Comparison of ENCODE assay signal across 4 worm cellular contexts in genomic region chrX:6799776-6800175, ce11.
TF ChIP-seq lines count a peak whose summit lies in the region.

M03A8.3 (plus strand) TSS chrX:6800053.

TF ChIP-seq in whole organism, L3 larva, 47 proteins besides CTCF, POLR2A, EP300 and RAD21:
- TF ChIP-seq ama-1 (optimal IDR thresholded peaks at IDR 0.05; lab: Kevin White, UChicago): no peak
- no peak for TF ChIP-seq ceh-9 (tag; optimal IDR thresholded peaks at IDR 0.05; lab: Kevin White, UChicago)
- TF ChIP-seq nhr-28 (tag; optimal IDR thresholded peaks at IDR 0.05; lab: Kevin White, UChicago): no peak
- TF ChIP-seq elt-2 (tag; optimal IDR thresholded peaks at IDR 0.05; lab: Kevin White, UChicago): peak; percentile 48
- peak; percentile 1 for TF ChIP-seq pqm-1 (tag; optimal IDR thresholded peaks at IDR 0.05; lab: Kevin White, UChicago)

TF ChIP-seq in whole organism, L4 larva, 104 proteins besides CTCF, POLR2A, EP300 and RAD21:
- no peak for TF ChIP-seq T26A8.4 (GFP tag; IDR thresholded peaks at IDR 0.05; lab: Robert Waterston, UW)
- peak; percentile 19 for TF ChIP-seq hlh-11 (tag; optimal IDR thresholded peaks at IDR 0.05; lab: Kevin White, UChicago)
- TF ChIP-seq madf-5 (GFP tag; IDR thresholded peaks at IDR 0.05; lab: Robert Waterston, UW): no peak
- no peak for TF ChIP-seq zip-11 (GFP tag; IDR thresholded peaks at IDR 0.05; lab: Robert Waterston, UW)
- peak; percentile 71 for TF ChIP-seq aha-1 (tag; lab: Kevin White, UChicago)
- TF ChIP-seq F49E8.2 (tag; optimal IDR thresholded peaks at IDR 0.05; lab: Kevin White, UChicago; ENCODE audit: borderline replicate concordance): no peak

TF ChIP-seq in whole organism, late embryonic, 69 proteins besides CTCF, POLR2A, EP300 and RAD21:
- TF ChIP-seq C08G9.2 (tag; optimal IDR thresholded peaks at IDR 0.05; lab: Kevin White, UChicago) (no peak), gmeb-2 (tag; optimal IDR thresholded peaks at IDR 0.05; lab: Kevin White, UChicago) (no peak), elt-2 (tag; optimal IDR thresholded peaks at IDR 0.05; lab: Kevin White, UChicago) (peak; percentile 64), pqm-1 (tag; optimal IDR thresholded peaks at IDR 0.05; lab: Kevin White, UChicago) (no peak), ttx-3 (tag; optimal IDR thresholded peaks at IDR 0.05; lab: Kevin White, UChicago) (no peak)

TF ChIP-seq in whole organism, young adult, 124 proteins besides CTCF, POLR2A, EP300 and RAD21:
- TF ChIP-seq lin-54 (GFP tag; optimal IDR thresholded peaks at IDR 0.05; lab: Kevin White, UChicago) (no peak), somi-1 (GFP tag; optimal IDR thresholded peaks at IDR 0.05; lab: Kevin White, UChicago) (no peak), B0019.2 (GFP tag; conservative IDR thresholded peaks at IDR 0.05; lab: Robert Waterston, UW) (no peak), nhr-80 (tag; optimal IDR thresholded peaks at IDR 0.05; lab: Kevin White, UChicago) (peak; percentile 46)
TF ChIP-seq in whole organism, young adult: peak in this region for 1.
